Worm (Caenorhabditis elegans): ENCODE data around the gene acl-1.

The acl-1 gene

ce11 chrX:15846552-15846951, 3.1 kb upstream of the acl-1 start:
- TF ChIP-seq alr-1 (tag; optimal IDR thresholded peaks at IDR 0.05) (no peak), lin-13 (GFP tag; optimal IDR thresholded peaks at IDR 0.05) (no peak), peb-1 (tag; optimal IDR thresholded peaks at IDR 0.05) (no peak), aly-2 (tag; optimal IDR thresholded peaks at IDR 0.05) (no peak), blmp-1 (tag; optimal IDR thresholded peaks at IDR 0.05; ENCODE audit: insufficient read depth) (no peak), nhr-10 (tag; optimal IDR thresholded peaks at IDR 0.05) (no peak), R02D3.7 (tag; optimal IDR thresholded peaks at IDR 0.05) (no peak), nhr-21 (tag; optimal IDR thresholded peaks at IDR 0.05) (no peak), nhr-25 (tag; optimal IDR thresholded peaks at IDR 0.05) (no peak), crh-2 (tag; optimal IDR thresholded peaks at IDR 0.05) (peak; percentile 8), nhr-11 (tag; optimal IDR thresholded peaks at IDR 0.05) (no peak), ZK546.5 (tag; optimal IDR thresholded peaks at IDR 0.05) (no peak), nhr-23 (tag; optimal IDR thresholded peaks at IDR 0.05) (no peak), elt-3 (tag; optimal IDR thresholded peaks at IDR 0.05) (no peak), ztf-4 (tag; optimal IDR thresholded peaks at IDR 0.05) (no peak), sem-4 (tag; optimal IDR thresholded peaks at IDR 0.05) (no peak), ztf-11 (tag; optimal IDR thresholded peaks at IDR 0.05) (no peak), nhr-129 (tag; optimal IDR thresholded peaks at IDR 0.05) (no peak), ceh-82 (tag; optimal IDR thresholded peaks at IDR 0.05) (no peak), elt-1 (tag; optimal IDR thresholded peaks at IDR 0.05) (no peak), sma-9 (GFP tag; optimal IDR thresholded peaks at IDR 0.05) (peak; percentile 21), sma-9 (tag; optimal IDR thresholded peaks at IDR 0.05) (no peak), nhr-77 (tag; optimal IDR thresholded peaks at IDR 0.05) (no peak), fos-1 (tag; optimal IDR thresholded peaks at IDR 0.05) (peak; percentile 16)

- TF ChIP-seq skn-1 (tag; optimal IDR thresholded peaks at IDR 0.05) (no peak), sma-9 (GFP tag; optimal IDR thresholded peaks at IDR 0.05) (peak; percentile 49), sma-9 (tag; optimal IDR thresholded peaks at IDR 0.05) (no peak), lsy-2 (tag; optimal IDR thresholded peaks at IDR 0.05) (no peak), blmp-1 (tag; optimal IDR thresholded peaks at IDR 0.05; ENCODE audit: insufficient read depth) (peak; percentile 4), fos-1 (tag; optimal IDR thresholded peaks at IDR 0.05) (no peak), zag-1 (tag; optimal IDR thresholded peaks at IDR 0.05) (no peak), elt-1 (tag; optimal IDR thresholded peaks at IDR 0.05) (no peak), crh-2 (tag; optimal IDR thresholded peaks at IDR 0.05) (peak; percentile 33)
These were observed 2.1 kb upstream of the acl-1 start, which contains the start of gene F59F4.3 for ce11 chrX:15847543-15848087. F59F4.3 (minus strand) TSS chrX:15847593.

ce11 chrX:15848867-15849266, 818 bp upstream of the acl-1 start:
- no peak for TF ChIP-seq lin-39 (tag; optimal IDR thresholded peaks at IDR 0.05)
- no peak for TF ChIP-seq ZK546.5 (tag; optimal IDR thresholded peaks at IDR 0.05)
- TF ChIP-seq sma-9 (GFP tag; optimal IDR thresholded peaks at IDR 0.05) = no peak
- TF ChIP-seq sma-9 (tag; optimal IDR thresholded peaks at IDR 0.05) = no peak
- no peak for TF ChIP-seq nhr-11 (tag; optimal IDR thresholded peaks at IDR 0.05)
- TF ChIP-seq nhr-6 (tag; optimal IDR thresholded peaks at IDR 0.05) = no peak
- no peak for TF ChIP-seq nhr-23 (tag; optimal IDR thresholded peaks at IDR 0.05)
- TF ChIP-seq alr-1 (tag; optimal IDR thresholded peaks at IDR 0.05) = no peak
- no peak for TF ChIP-seq nhr-25 (tag; optimal IDR thresholded peaks at IDR 0.05)
- no peak for TF ChIP-seq nhr-21 (tag; optimal IDR thresholded peaks at IDR 0.05)
- TF ChIP-seq nhr-10 (tag; optimal IDR thresholded peaks at IDR 0.05) = no peak
- TF ChIP-seq elt-1 (tag; optimal IDR thresholded peaks at IDR 0.05) = no peak
- TF ChIP-seq peb-1 (tag; optimal IDR thresholded peaks at IDR 0.05) = no peak
- TF ChIP-seq aly-2 (tag; optimal IDR thresholded peaks at IDR 0.05) = no peak
- TF ChIP-seq ama-1 (optimal IDR thresholded peaks at IDR 0.05) = no peak
- TF ChIP-seq fos-1 (tag; optimal IDR thresholded peaks at IDR 0.05) = no peak
- no peak for TF ChIP-seq zag-1 (tag; optimal IDR thresholded peaks at IDR 0.05)

- TF ChIP-seq snpc-4 (tag; optimal IDR thresholded peaks at IDR 0.05) = peak; percentile 47
- no peak for TF ChIP-seq nhr-10 (tag; optimal IDR thresholded peaks at IDR 0.05)
These were observed 1.3 kb downstream of the acl-1 start for ce11 chrX:15851013-15851412.

ce11 chrX:15856853-15857252, 7.2 kb downstream of the acl-1 start, which contains the start of gene F53H4.2:
F53H4.2 (plus strand) TSS chrX:15857153.
- no peak for TF ChIP-seq lsy-2 (tag; optimal IDR thresholded peaks at IDR 0.05)
- no peak for TF ChIP-seq sma-9 (GFP tag; optimal IDR thresholded peaks at IDR 0.05)
- no peak for TF ChIP-seq sma-9 (tag; optimal IDR thresholded peaks at IDR 0.05)
- TF ChIP-seq snpc-4 (tag; optimal IDR thresholded peaks at IDR 0.05) = no peak

DNA sequence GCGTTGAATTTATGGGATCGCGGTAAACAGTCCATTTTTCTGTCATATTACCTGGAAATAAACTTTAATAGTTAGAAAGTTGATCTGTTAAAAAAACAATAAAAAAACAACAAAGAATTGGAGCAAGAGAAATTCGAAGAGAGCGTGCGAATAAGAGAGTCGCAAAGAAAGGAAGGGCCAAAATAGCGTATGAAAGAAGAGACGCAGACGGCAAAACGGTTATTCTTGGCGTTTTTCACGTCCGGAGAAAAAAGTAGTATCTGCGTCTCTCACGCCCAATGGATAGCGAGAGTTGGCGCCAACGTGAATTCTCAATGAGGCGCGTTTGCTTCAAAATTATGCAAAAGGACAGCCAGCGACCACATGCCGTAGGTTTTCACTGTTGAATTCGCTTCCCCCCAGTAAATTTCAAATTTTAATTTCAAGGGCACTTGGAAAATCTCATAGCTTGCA, 10.9 kb downstream of the acl-1 start, which contains the start of gene F53H4.6:
F53H4.6 (minus strand) TSS at position 51 of the 453 bp plus-strand sequence.
- TF ChIP-seq nhr-10 (tag; optimal IDR thresholded peaks at IDR 0.05) (no peak), alr-1 (tag; optimal IDR thresholded peaks at IDR 0.05) (no peak), elt-1 (tag; optimal IDR thresholded peaks at IDR 0.05) (no peak), zag-1 (tag; optimal IDR thresholded peaks at IDR 0.05) (no peak), lin-13 (GFP tag; optimal IDR thresholded peaks at IDR 0.05) (no peak), lin-39 (tag; optimal IDR thresholded peaks at IDR 0.05) (no peak), elt-3 (tag; optimal IDR thresholded peaks at IDR 0.05) (no peak), unc-39 (tag; optimal IDR thresholded peaks at IDR 0.05) (no peak), ceh-16 (tag; optimal IDR thresholded peaks at IDR 0.05) (no peak), unc-55 (GFP tag; optimal IDR thresholded peaks at IDR 0.05) (peak; percentile 62), lsy-2 (tag; optimal IDR thresholded peaks at IDR 0.05) (peak; percentile 30 to 74), dmd-4 (tag; optimal IDR thresholded peaks at IDR 0.05) (no peak), sma-9 (GFP tag; optimal IDR thresholded peaks at IDR 0.05) (no peak), sma-9 (tag; optimal IDR thresholded peaks at IDR 0.05) (no peak), mab-5 (tag; optimal IDR thresholded peaks at IDR 0.05) (no peak), ceh-82 (tag; optimal IDR thresholded peaks at IDR 0.05) (no peak), peb-1 (tag; optimal IDR thresholded peaks at IDR 0.05) (no peak), gmeb-1 (tag; optimal IDR thresholded peaks at IDR 0.05) (no peak), ztf-11 (tag; optimal IDR thresholded peaks at IDR 0.05) (no peak), R02D3.7 (tag; optimal IDR thresholded peaks at IDR 0.05) (no peak), C34F6.9 (tag; optimal IDR thresholded peaks at IDR 0.05) (peak; percentile 11), ztf-4 (tag; optimal IDR thresholded peaks at IDR 0.05) (no peak), nhr-129 (tag; optimal IDR thresholded peaks at IDR 0.05) (peak; percentile 34), nhr-11 (tag; optimal IDR thresholded peaks at IDR 0.05) (no peak), crh-2 (tag; optimal IDR thresholded peaks at IDR 0.05) (peak; percentile 6), sem-4 (tag; optimal IDR thresholded peaks at IDR 0.05) (no peak)
